Worm (Caenorhabditis elegans) whole organism, L4 larva: ENCODE results near the gene osta-2.
"Not testable (repeated sequence)": the region's sequence is repeated elsewhere in the genome, so short reads cannot be mapped to it uniquely, and the experiment has no call there.

Experiments used
- F26F4.8 ChIP-seq: fragments of 200-800 bp; sonication (Bioruptor generic); conservative IDR thresholded peaks from 2 replicates; pipeline ENCODE4 v1.3.6; 2022; ENCODE audit warnings: missing genetic modification characterization, missing compliant biosample characterization
- ZK546.5 ChIP-seq, 2 experiments: sonication (generic microtip); optimal IDR thresholded peaks; 2 replicates each; lab custom pipeline; 2017; ENCODE audit warnings: missing biosample characterization in 2 of 2, missing genetic modification characterization in 2 of 2
- daf-12 ChIP-seq: fragments of 150-350 bp; optimal IDR thresholded peaks from 2 replicates; lab custom pipeline; 2014; ENCODE audit warnings: missing biosample characterization, missing genetic modification reagents, missing genetic modification characterization
- hlh-30 ChIP-seq: sonication (generic microtip); optimal IDR thresholded peaks from 2 replicates; lab custom pipeline; 2017; ENCODE audit warnings: antibody characterized with exemption, mild to moderate bottlenecking, missing genetic modification characterization, missing compliant biosample characterization; ENCODE audit not compliant: insufficient read depth
- nhr-76 ChIP-seq: fragments of 150-350 bp; optimal IDR thresholded peaks from 2 replicates; lab custom pipeline; 2014; ENCODE audit warnings: missing biosample characterization, missing genetic modification characterization
- snpc-4 ChIP-seq: fragments of 150-350 bp; optimal IDR thresholded peaks from 2 replicates; lab custom pipeline; 2014; ENCODE audit warnings: missing biosample characterization, missing genetic modification characterization

DNA sequence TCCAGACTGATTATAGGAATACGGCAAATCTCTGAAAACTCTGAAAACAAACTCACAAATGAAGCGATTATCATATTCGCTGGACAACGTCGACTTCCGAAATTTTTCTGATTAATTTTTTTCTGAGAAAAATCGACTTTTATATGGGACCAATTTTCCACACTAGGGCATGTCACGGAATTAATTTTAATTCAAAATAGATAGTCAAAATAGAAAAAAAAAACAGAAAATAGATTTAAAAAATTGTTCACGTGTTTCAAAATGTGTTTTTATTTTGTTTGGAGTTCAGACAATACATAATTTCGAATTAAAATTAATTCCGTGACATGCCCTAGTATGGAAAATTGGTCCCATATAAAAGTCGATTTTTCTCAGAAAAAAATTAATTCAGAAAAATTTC is 50.2 kb downstream of the osta-2 start, which contains the start of the genes F10C1.3 and F10C1.23:
- TF ChIP-seq hlh-30 (tag; lab: Kevin White, UChicago); nhr-76 (tag; lab: Kevin White, UChicago); snpc-4 (tag; lab: Kevin White, UChicago); ZK546.5 (tag; optimal IDR thresholded peaks at IDR 0.05; lab: Kevin White, UChicago); F26F4.8; daf-12 (tag; lab: Kevin White, UChicago): not testable (repeated sequence)
